Worm (Caenorhabditis elegans) whole organism, L4 larva: ENCODE results near the gene oig-5.
A peak's percentile ranks its signal among the peaks of the same experiment; 100 is the strongest.

Experiments used
- F26F4.8 ChIP-seq: fragments of 200-800 bp; sonication (Bioruptor generic); conservative IDR thresholded peaks from 2 replicates; pipeline ENCODE4 v1.3.6; 2022; ENCODE audit warnings: missing genetic modification characterization, missing compliant biosample characterization
- F44E2.7 ChIP-seq: fragments of 200-800 bp; sonication (Bioruptor generic); IDR thresholded peaks from 2 replicates; pipeline ENCODE4 v2.1.2; 2022; ENCODE audit warnings: missing genetic modification characterization, missing compliant biosample characterization
- T26A8.4 ChIP-seq: fragments of 200-800 bp; sonication (Bioruptor generic); IDR thresholded peaks from 2 replicates; pipeline ENCODE4 v1.3.6; 2022; ENCODE audit warnings: missing genetic modification characterization, missing compliant biosample characterization
- Y105C5A.15 ChIP-seq: fragments of 200-800 bp; sonication (Bioruptor generic); IDR thresholded peaks from 2 replicates; pipeline ENCODE4 v1.3.6; 2022; ENCODE audit warnings: missing genetic modification characterization, missing compliant biosample characterization
- aha-1 ChIP-seq: fragments of 150-350 bp; peaks from one replicate; lab custom pipeline; 2014; ENCODE audit warnings: missing biosample characterization, missing genetic modification characterization
- aly-2 ChIP-seq: sonication (generic microtip); optimal IDR thresholded peaks from 2 replicates; lab custom pipeline; 2018; ENCODE audit warnings: missing biosample characterization, missing genetic modification characterization
- ama-1 ChIP-seq: fragments of 150-350 bp; optimal IDR thresholded peaks from 2 replicates; lab custom pipeline; 2014; ENCODE audit warnings: inconsistent platforms, mixed read lengths
- attf-4 ChIP-seq: sonication (generic microtip); optimal IDR thresholded peaks from 3 replicates; lab custom pipeline; 2017; ENCODE audit warnings: missing biosample characterization, missing genetic modification characterization
- ceh-44 ChIP-seq: fragments of 200-800 bp; sonication (Bioruptor generic); IDR thresholded peaks from 2 replicates; pipeline ENCODE4 v1.3.6; 2022; ENCODE audit warnings: missing genetic modification reagents, missing genetic modification characterization, missing compliant biosample characterization
- ceh-62 ChIP-seq: sonication (generic microtip); optimal IDR thresholded peaks from 2 replicates; lab custom pipeline; 2017; ENCODE audit warnings: missing biosample characterization, missing genetic modification characterization
- ceh-82 ChIP-seq: sonication (generic microtip); optimal IDR thresholded peaks from 2 replicates; lab custom pipeline; 2017; ENCODE audit warnings: missing biosample characterization, missing genetic modification characterization
- ces-1 ChIP-seq: fragments of 150-350 bp; sonication (generic microtip); optimal IDR thresholded peaks from 4 replicates; lab custom pipeline; 2014; ENCODE audit warnings: missing biosample characterization, missing genetic modification reagents, missing genetic modification characterization
- cey-2 ChIP-seq: sonication (generic microtip); optimal IDR thresholded peaks from 3 replicates; lab custom pipeline; 2017; ENCODE audit warnings: missing genetic modification characterization, mild to moderate bottlenecking, missing compliant biosample characterization, antibody characterized with exemption, borderline replicate concordance; ENCODE audit not compliant: insufficient read depth
- ctbp-1 ChIP-seq: fragments of 200-800 bp; sonication (Bioruptor generic); IDR thresholded peaks from 2 replicates; pipeline ENCODE4 v1.3.6; 2022; ENCODE audit warnings: missing genetic modification reagents, missing genetic modification characterization, missing compliant biosample characterization
- daf-12 ChIP-seq: fragments of 150-350 bp; optimal IDR thresholded peaks from 2 replicates; lab custom pipeline; 2014; ENCODE audit warnings: missing biosample characterization, missing genetic modification reagents, missing genetic modification characterization
- daf-16 ChIP-seq, 3 experiments: sonication (generic microtip); optimal IDR thresholded peaks; 2 replicates each; lab custom pipeline; 2016 to 2017; ENCODE audit warnings: missing genetic modification characterization in 3 of 3, missing genetic modification reagents in 3 of 3, mild to moderate bottlenecking in 2 of 3, missing compliant biosample characterization in 2 of 3, missing biosample characterization in 1 of 3, moderate library complexity in 1 of 3
- dmd-9 ChIP-seq: fragments of 200-800 bp; sonication (Bioruptor generic); IDR thresholded peaks from 2 replicates; pipeline ENCODE4 v1.3.6; 2022; ENCODE audit warnings: missing genetic modification reagents, missing genetic modification characterization, missing compliant biosample characterization
- dve-1 ChIP-seq: sonication (generic microtip); optimal IDR thresholded peaks from 2 replicates; lab custom pipeline; 2017; ENCODE audit warnings: antibody characterized with exemption, mild to moderate bottlenecking, missing genetic modification characterization, missing compliant biosample characterization; ENCODE audit not compliant: insufficient read depth
- egl-27 ChIP-seq: sonication (generic microtip); optimal IDR thresholded peaks from 3 replicates; lab custom pipeline; 2017; ENCODE audit warnings: missing biosample characterization, missing genetic modification reagents, missing genetic modification characterization
- fos-1 ChIP-seq: fragments of 150-350 bp; optimal IDR thresholded peaks from 2 replicates; lab custom pipeline; 2014; ENCODE audit warnings: missing biosample characterization, missing genetic modification characterization
- hlh-11 ChIP-seq: fragments of 200-800 bp; sonication (Bioruptor generic); optimal IDR thresholded peaks from 2 replicates; lab custom pipeline; 2018; ENCODE audit warnings: mild to moderate bottlenecking, missing genetic modification characterization, missing compliant biosample characterization
- hlh-30 ChIP-seq: sonication (generic microtip); optimal IDR thresholded peaks from 2 replicates; lab custom pipeline; 2017; ENCODE audit warnings: antibody characterized with exemption, mild to moderate bottlenecking, missing genetic modification characterization, missing compliant biosample characterization; ENCODE audit not compliant: insufficient read depth
- lin-1 ChIP-seq: fragments of 200-800 bp; sonication (Bioruptor generic); IDR thresholded peaks from 2 replicates; pipeline ENCODE4 v1.3.6; 2022; ENCODE audit warnings: missing genetic modification reagents, missing genetic modification characterization, missing compliant biosample characterization
- lin-15B ChIP-seq: fragments of 150-350 bp; sonication (generic microtip); optimal IDR thresholded peaks from 3 replicates; lab custom pipeline; 2014; ENCODE audit warnings: missing biosample characterization, missing genetic modification characterization
- lin-39 ChIP-seq: fragments of 150-350 bp; optimal IDR thresholded peaks from 2 replicates; lab custom pipeline; 2014; ENCODE audit warnings: missing biosample characterization, missing genetic modification reagents, missing genetic modification characterization
- lir-3 ChIP-seq: sonication (generic microtip); optimal IDR thresholded peaks from 2 replicates; lab custom pipeline; 2016; ENCODE audit warnings: mild to moderate bottlenecking, missing genetic modification characterization, missing compliant biosample characterization
- mxl-2 ChIP-seq: fragments of 200-800 bp; sonication (Bioruptor generic); conservative IDR thresholded peaks from 2 replicates; pipeline ENCODE4 v1.3.6; 2022; ENCODE audit warnings: missing genetic modification reagents, missing genetic modification characterization, missing compliant biosample characterization
- mxl-3 ChIP-seq: fragments of 200-800 bp; sonication (Bioruptor generic); optimal IDR thresholded peaks from 2 replicates; lab custom pipeline; 2018; ENCODE audit warnings: mild to moderate bottlenecking, missing genetic modification characterization, missing compliant biosample characterization
- nhr-102 ChIP-seq: sonication (generic microtip); optimal IDR thresholded peaks from 2 replicates; lab custom pipeline; 2016; ENCODE audit warnings: mild to moderate bottlenecking, missing genetic modification characterization, moderate library complexity, missing compliant biosample characterization
- nhr-237 ChIP-seq: sonication (generic microtip); optimal IDR thresholded peaks from 2 replicates; lab custom pipeline; 2017; ENCODE audit warnings: missing biosample characterization, missing genetic modification characterization
- nhr-25 ChIP-seq: sonication (generic microtip); optimal IDR thresholded peaks from 2 replicates; lab custom pipeline; 2017; ENCODE audit warnings: missing genetic modification characterization, mild to moderate bottlenecking, missing compliant biosample characterization, antibody characterized with exemption, moderate library complexity, borderline replicate concordance; ENCODE audit not compliant: insufficient read depth
- nhr-28 ChIP-seq: fragments of 150-350 bp; optimal IDR thresholded peaks from 2 replicates; lab custom pipeline; 2014; ENCODE audit warnings: missing biosample characterization, missing genetic modification characterization
- nhr-41 ChIP-seq: fragments of 200-800 bp; sonication (Bioruptor generic); IDR thresholded peaks from 2 replicates; pipeline ENCODE4 v1.3.6; 2022; ENCODE audit warnings: missing genetic modification reagents, missing genetic modification characterization, missing compliant biosample characterization
- nhr-42 ChIP-seq: fragments of 200-800 bp; sonication (Bioruptor generic); IDR thresholded peaks from 2 replicates; pipeline ENCODE4 v1.3.6; 2022; ENCODE audit warnings: missing genetic modification characterization, missing compliant biosample characterization
- nhr-76 ChIP-seq: fragments of 150-350 bp; optimal IDR thresholded peaks from 2 replicates; lab custom pipeline; 2014; ENCODE audit warnings: missing biosample characterization, missing genetic modification characterization
- php-3 ChIP-seq: fragments of 200-800 bp; sonication (Bioruptor generic); IDR thresholded peaks from 2 replicates; pipeline ENCODE4 v1.3.6; 2022; ENCODE audit warnings: missing genetic modification reagents, missing genetic modification characterization, missing compliant biosample characterization
- pqm-1 ChIP-seq: sonication (generic microtip); optimal IDR thresholded peaks from 2 replicates; lab custom pipeline; 2017; ENCODE audit warnings: missing biosample characterization, missing genetic modification characterization
- saeg-2 ChIP-seq: fragments of 200-800 bp; sonication (Bioruptor generic); IDR thresholded peaks from 2 replicates; pipeline ENCODE4 v1.3.6; 2022; ENCODE audit warnings: missing genetic modification reagents, missing genetic modification characterization, missing compliant biosample characterization
- sdz-12 ChIP-seq: fragments of 200-800 bp; sonication (Bioruptor generic); optimal IDR thresholded peaks from 2 replicates; lab custom pipeline; 2018; ENCODE audit warnings: mild to moderate bottlenecking, missing genetic modification characterization, missing compliant biosample characterization
- set-16 ChIP-seq: fragments of 200-800 bp; sonication (Bioruptor generic); IDR thresholded peaks from 2 replicates; pipeline ENCODE4 v1.3.6; 2022; ENCODE audit warnings: missing genetic modification reagents, missing genetic modification characterization, missing compliant biosample characterization
- spr-3 ChIP-seq: fragments of 200-800 bp; sonication (Bioruptor generic); optimal IDR thresholded peaks from 2 replicates; lab custom pipeline; 2018; ENCODE audit warnings: mild to moderate bottlenecking, missing genetic modification characterization, missing compliant biosample characterization
- unc-39 ChIP-seq: sonication (generic microtip); optimal IDR thresholded peaks from 2 replicates; lab custom pipeline; 2017; ENCODE audit warnings: missing biosample characterization, missing genetic modification characterization
- unc-62 ChIP-seq, 3 experiments: fragments of 150-350 bp in 1 of 3; sonication (generic microtip); optimal IDR thresholded peaks in 2 of 3; peaks in 1 of 3; 1 replicate in 1 of 3; 2 replicates in 2 of 3; lab custom pipeline; 2014 to 2017; ENCODE audit warnings: missing biosample characterization in 3 of 3, missing genetic modification characterization in 3 of 3, missing genetic modification reagents in 3 of 3, missing genotype in 1 of 3
- zfp-3 ChIP-seq: fragments of 200-800 bp; sonication (Bioruptor generic); conservative IDR thresholded peaks from 2 replicates; pipeline ENCODE4 v1.3.6; 2022; ENCODE audit warnings: missing genetic modification reagents, missing genetic modification characterization, missing compliant biosample characterization
- zip-11 ChIP-seq: fragments of 200-800 bp; sonication (Bioruptor generic); IDR thresholded peaks from 2 replicates; pipeline ENCODE4 v1.3.6; 2022; ENCODE audit warnings: missing genetic modification characterization, missing compliant biosample characterization
- ztf-7 ChIP-seq: fragments of 150-350 bp; optimal IDR thresholded peaks from 2 replicates; lab custom pipeline; 2014; ENCODE audit warnings: missing biosample characterization, missing genetic modification characterization

Gene oig-5

DNA sequence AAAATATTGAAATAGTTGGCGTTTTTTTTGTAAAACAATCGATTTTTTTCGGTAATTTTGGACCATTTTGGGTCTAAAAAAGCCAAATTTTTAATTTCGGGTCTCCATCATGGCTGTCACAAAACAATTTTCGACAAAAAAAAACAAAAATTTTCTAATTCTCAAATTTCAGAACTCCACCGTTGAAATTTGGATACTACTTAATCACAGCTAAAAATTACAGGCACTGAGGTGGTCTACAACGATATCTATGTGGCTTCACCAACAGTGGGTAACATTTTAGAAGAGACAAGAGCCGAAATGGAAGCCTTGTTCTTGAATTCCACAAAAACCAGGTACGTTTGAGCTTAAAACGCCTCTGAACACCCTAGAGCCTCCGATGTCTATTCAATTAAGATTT is 4.7 kb upstream of the oig-5 start, which contains the start of gene Y57G11C.1142:
TSS of gene Y57G11C.1142 (plus strand) at position 301 of the 400 bp plus-strand sequence.
- TF ChIP-seq aha-1 (no peak), zfp-3 (no peak)

DNA sequence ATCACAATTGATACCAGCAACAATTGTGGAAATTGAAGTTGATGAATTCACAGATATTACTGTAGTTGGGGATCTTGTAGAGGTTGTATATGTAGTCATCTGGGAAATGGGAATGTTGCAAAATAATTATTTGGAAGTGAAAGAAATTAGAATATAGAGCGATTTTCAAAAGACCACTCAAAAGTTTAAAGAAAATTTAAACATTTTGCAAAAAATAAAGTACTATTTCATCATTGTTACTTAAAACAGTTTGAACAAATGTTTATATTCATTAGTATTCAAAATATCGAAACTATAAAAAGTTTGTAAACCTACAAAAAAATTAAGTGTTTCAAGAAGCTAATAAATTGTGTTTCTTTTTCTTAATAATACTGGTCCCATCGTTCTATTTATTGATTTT is 9.3 kb downstream of the oig-5 start, which contains the start of gene Y57G11C.46:
TSS of gene Y57G11C.46 (minus strand) at position 101 of the 400 bp plus-strand sequence.
- TF ChIP-seq nhr-25 (tag; lab: Kevin White, UChicago): no peak
- no peak for TF ChIP-seq hlh-30 (tag; lab: Kevin White, UChicago)
- TF ChIP-seq zip-11: no peak
- no peak for TF ChIP-seq ceh-62 (tag; lab: Kevin White, UChicago)
- no peak for TF ChIP-seq sdz-12 (GFP tag; lab: Kevin White, UChicago)
- no peak for TF ChIP-seq fos-1
- no peak for TF ChIP-seq nhr-41 (GFP tag; lab: Robert Waterston, UW)
- no peak for TF ChIP-seq T26A8.4 (GFP tag; lab: Robert Waterston, UW)
- TF ChIP-seq php-3 (GFP tag; lab: Robert Waterston, UW): no peak
- no peak for TF ChIP-seq set-16 (GFP tag; lab: Robert Waterston, UW)
- TF ChIP-seq F44E2.7 (GFP tag; lab: Robert Waterston, UW): no peak
- TF ChIP-seq spr-3 (GFP tag; lab: Kevin White, UChicago): no peak
- TF ChIP-seq nhr-102 (tag; lab: Kevin White, UChicago): no peak
- TF ChIP-seq ztf-7: no peak
- TF ChIP-seq ama-1: no peak
- no peak for TF ChIP-seq nhr-76 (tag; lab: Kevin White, UChicago)

DNA sequence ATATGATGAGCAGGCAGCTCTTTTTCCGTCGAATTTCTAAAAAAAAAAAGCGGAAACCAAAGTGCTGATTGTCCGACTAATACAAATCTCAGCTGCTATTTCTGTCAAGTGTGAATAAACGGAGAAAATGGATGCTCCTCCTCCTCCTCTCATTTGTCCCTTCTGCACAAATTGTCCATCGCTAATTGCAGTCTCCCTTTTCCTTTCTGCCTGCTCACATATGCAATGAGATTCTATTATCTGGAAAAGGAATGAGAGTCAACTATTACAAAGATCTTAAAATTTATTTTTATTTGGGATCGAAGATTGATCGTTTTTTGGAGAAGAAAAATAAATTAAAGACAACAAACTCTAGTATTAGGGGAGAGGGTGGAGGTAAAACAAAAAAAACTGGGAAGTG is 15.3 kb downstream of the oig-5 start:
- TF ChIP-seq mxl-3 (GFP tag; lab: Kevin White, UChicago) (no peak), lin-39 (tag; lab: Kevin White, UChicago) (no peak), aly-2 (tag; lab: Kevin White, UChicago) (peak; percentile 55), lir-3 (tag; lab: Kevin White, UChicago) (no peak), zip-11 (no peak), unc-62 (GFP tag; optimal IDR thresholded peaks at IDR 0.05 in 1 of 2; lab: Kevin White, UChicago) (peak in 1 of 2 experiments; percentile 47), unc-62 (tag; optimal IDR thresholded peaks at IDR 0.05; lab: Kevin White, UChicago) (no peak), dmd-9 (GFP tag; lab: Robert Waterston, UW) (no peak), hlh-11 (tag; lab: Kevin White, UChicago) (no peak), ceh-82 (tag; lab: Kevin White, UChicago) (no peak), lin-1 (GFP tag; lab: Robert Waterston, UW) (no peak), daf-12 (no peak), mxl-2 (GFP tag; lab: Robert Waterston, UW) (no peak), unc-39 (tag; lab: Kevin White, UChicago) (no peak), nhr-42 (GFP tag; lab: Robert Waterston, UW) (no peak), T26A8.4 (GFP tag; lab: Robert Waterston, UW) (no peak), dve-1 (tag; lab: Kevin White, UChicago) (peak; percentile 32), pqm-1 (tag; lab: Kevin White, UChicago) (no peak), ctbp-1 (GFP tag; lab: Robert Waterston, UW) (no peak), nhr-237 (tag; lab: Kevin White, UChicago) (no peak), ceh-44 (GFP tag; lab: Robert Waterston, UW) (no peak), nhr-28 (no peak), zfp-3 (peak; percentile 89), Y105C5A.15 (GFP tag; lab: Robert Waterston, UW) (no peak), attf-4 (tag; lab: Kevin White, UChicago) (no peak), egl-27 (tag; lab: Kevin White, UChicago) (no peak), hlh-30 (tag; lab: Kevin White, UChicago) (no peak), ces-1 (no peak), nhr-25 (tag; lab: Kevin White, UChicago) (no peak), daf-16 (GFP tag; optimal IDR thresholded peaks at IDR 0.05; lab: Kevin White, UChicago) (peak in 1 of 2 experiments; percentile 28), daf-16 (tag; optimal IDR thresholded peaks at IDR 0.05; lab: Kevin White, UChicago) (peak; percentile 12), cey-2 (tag; lab: Kevin White, UChicago) (no peak), ama-1 (peak; percentile 52), saeg-2 (no peak), lin-15B (no peak), php-3 (GFP tag; lab: Robert Waterston, UW) (no peak; the same call in 1 of the 2 replicates), F26F4.8 (GFP tag; lab: Robert Waterston, UW) (no peak)
